Worm (Caenorhabditis elegans) whole organism, late embryonic: ENCODE data around the gene col-102.

Experiments
- che-1 ChIP-seq: sonication (generic microtip); optimal IDR thresholded peaks from 2 replicates; lab custom pipeline; 2016; ENCODE audit warnings: mild to moderate bottlenecking, missing genetic modification characterization, missing compliant biosample characterization
- pat-9 ChIP-seq: fragments of 200-800 bp; sonication (Bioruptor generic); optimal IDR thresholded peaks from 2 replicates; lab custom pipeline; 2018; ENCODE audit warnings: mild to moderate bottlenecking, missing genetic modification characterization, moderate library complexity, missing compliant biosample characterization
- sox-4 ChIP-seq: sonication (generic microtip); optimal IDR thresholded peaks from 2 replicates; lab custom pipeline; 2017; ENCODE audit warnings: mild to moderate bottlenecking, missing genetic modification characterization, inconsistent platforms, missing compliant biosample characterization

DNA sequence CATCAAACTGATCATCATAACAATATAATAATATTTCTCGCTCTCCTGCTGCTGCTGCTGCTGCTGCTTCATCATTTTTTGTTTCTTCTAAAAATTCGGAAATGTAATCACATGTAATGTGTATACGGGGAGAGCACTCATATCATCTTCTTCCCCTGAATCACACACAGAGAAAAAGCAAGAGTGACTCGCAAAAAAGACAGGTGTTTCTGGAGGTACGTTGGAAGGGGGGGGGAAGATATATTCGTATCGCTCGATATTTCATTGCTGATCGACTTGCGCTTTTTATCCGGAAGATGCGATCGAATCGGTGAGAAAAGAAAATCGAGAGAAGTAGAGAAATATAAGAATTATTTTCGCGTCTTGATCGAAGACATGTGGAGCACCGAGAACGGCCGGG lies 3.4 kb downstream of the col-102 start:
- TF ChIP-seq sox-4 (tag; lab: Kevin White, UChicago): no peak
- no peak for TF ChIP-seq pat-9 (tag; lab: Kevin White, UChicago)
- no peak for TF ChIP-seq che-1 (tag; lab: Kevin White, UChicago)
